Worm (Caenorhabditis elegans) whole organism, early embryonic: ENCODE measurements around the gene srh-220.

Experiments used
- B0310.2 ChIP-seq: sonication (generic microtip); optimal IDR thresholded peaks from 2 replicates; lab custom pipeline; 2016; ENCODE audit warnings: mild to moderate bottlenecking, missing genetic modification characterization, missing compliant biosample characterization
- F13C5.2 ChIP-seq: sonication (generic microtip); optimal IDR thresholded peaks from 2 replicates; lab custom pipeline; 2017; ENCODE audit warnings: mild to moderate bottlenecking, missing genetic modification characterization, inconsistent platforms, missing compliant biosample characterization
- aly-1 ChIP-seq: sonication (generic microtip); optimal IDR thresholded peaks from 2 replicates; lab custom pipeline; 2016; ENCODE audit warnings: missing genetic modification characterization, missing compliant biosample characterization
- ama-1 ChIP-seq: fragments of 150-350 bp; optimal IDR thresholded peaks from 2 replicates; lab custom pipeline; 2014
- ceh-13 ChIP-seq: fragments of 200-800 bp; sonication (Bioruptor generic); optimal IDR thresholded peaks from 2 replicates; lab custom pipeline; 2018; ENCODE audit warnings: mild to moderate bottlenecking, missing genetic modification characterization, missing compliant biosample characterization
- ets-7 ChIP-seq: sonication (generic microtip); optimal IDR thresholded peaks from 2 replicates; lab custom pipeline; 2016; ENCODE audit warnings: missing genotype, missing genetic modification characterization, missing compliant biosample characterization
- hmg-4 ChIP-seq: fragments of 200-800 bp; sonication (Bioruptor generic); optimal IDR thresholded peaks from 2 replicates; lab custom pipeline; 2018; ENCODE audit warnings: mild to moderate bottlenecking, missing genetic modification characterization, missing compliant biosample characterization
- hnd-1 ChIP-seq: sonication (generic microtip); optimal IDR thresholded peaks from 2 replicates; lab custom pipeline; 2016; ENCODE audit warnings: missing genetic modification characterization, missing compliant biosample characterization
- pes-1 ChIP-seq: fragments of 200-800 bp; sonication (Bioruptor generic); IDR thresholded peaks from 2 replicates; pipeline ENCODE4 v1.3.6; 2022; ENCODE audit warnings: missing genetic modification reagents, missing genetic modification characterization, missing compliant biosample characterization
- sea-1 ChIP-seq: fragments of 200-800 bp; sonication (Bioruptor generic); conservative IDR thresholded peaks from 2 replicates; pipeline ENCODE4 v1.3.6; 2022; ENCODE audit warnings: missing genetic modification characterization, missing compliant biosample characterization
- tbx-11 ChIP-seq: fragments of 200-800 bp; sonication (Bioruptor generic); IDR thresholded peaks from 2 replicates; pipeline ENCODE4 v1.3.6; 2022; ENCODE audit warnings: missing genetic modification characterization, missing compliant biosample characterization
- tbx-37 ChIP-seq: fragments of 200-800 bp; sonication (Bioruptor generic); conservative IDR thresholded peaks from 2 replicates; pipeline ENCODE4 v1.3.6; 2022; ENCODE audit warnings: missing genetic modification reagents, missing genetic modification characterization, missing compliant biosample characterization

DNA sequence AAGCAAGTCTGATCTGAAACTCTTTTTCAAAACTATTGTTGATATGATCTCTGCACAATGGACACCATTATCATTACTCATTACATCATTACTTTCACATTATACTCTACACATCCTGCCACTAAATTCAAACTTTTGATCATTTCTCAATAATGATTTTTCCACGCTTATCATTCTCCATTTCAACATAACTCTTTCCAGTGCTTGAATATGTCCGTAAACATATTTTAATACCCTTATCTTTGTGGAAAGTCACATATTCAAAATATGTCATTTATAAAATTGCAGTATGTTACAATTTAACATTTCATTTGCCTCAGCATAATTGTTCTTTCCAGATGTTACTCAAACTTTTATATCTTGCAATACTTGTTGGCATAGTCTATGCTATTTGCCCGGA is 17.4 kb downstream of the srh-220 start, which contains the start of gene clec-75:
- no peak for TF ChIP-seq pes-1 (GFP tag; lab: Robert Waterston, UW)
- TF ChIP-seq B0310.2 (tag; lab: Kevin White, UChicago) = no peak
- TF ChIP-seq ets-7 = no peak
- no peak for TF ChIP-seq ama-1
- TF ChIP-seq hmg-4 (GFP tag; lab: Kevin White, UChicago) = no peak
- TF ChIP-seq tbx-11 (GFP tag; lab: Robert Waterston, UW) = no peak
- TF ChIP-seq tbx-37 (GFP tag; lab: Robert Waterston, UW) = no peak
- TF ChIP-seq hnd-1 (tag; lab: Kevin White, UChicago) = no peak
- TF ChIP-seq ceh-13 (GFP tag; lab: Kevin White, UChicago) = no peak
- no peak for TF ChIP-seq aly-1 (tag; lab: Kevin White, UChicago)
- no peak for TF ChIP-seq F13C5.2 (tag; lab: Kevin White, UChicago)
- no peak for TF ChIP-seq sea-1 (GFP tag; lab: Robert Waterston, UW)
